Fruit fly (Drosophila melanogaster): ENCODE data around the gene CG15725.
A peak's percentile ranks its signal among the peaks of the same experiment; 100 is the strongest.

The CG15725 gene

dm6 chrX:12735478-12736428 is 30.1 kb downstream of the CG15725 start (continued):
- TF ChIP-seq Ets21C (GFP tag; optimal IDR thresholded peaks at IDR 0.05) (peak; percentile 94), CG16779 (tag; optimal IDR thresholded peaks at IDR 0.05) (peak; percentile 86), CG6792 (GFP tag; optimal IDR thresholded peaks at IDR 0.05) (peak; percentile 96), Hr38 (GFP tag; optimal IDR thresholded peaks at IDR 0.05) (no peak), svp (GFP tag) (peak; percentile 96), fkh (GFP tag; optimal IDR thresholded peaks at IDR 0.05) (peak; percentile 77), CG32006 (GFP tag; optimal IDR thresholded peaks at IDR 0.05) (peak; percentile 98), Eip93F (GFP tag; optimal IDR thresholded peaks at IDR 0.05) (peak; percentile 90), CG8319 (GFP tag; optimal IDR thresholded peaks at IDR 0.05) (peak; percentile 90), Hr39 (GFP tag; optimal IDR thresholded peaks at IDR 0.05) (peak; percentile 96), pdm3 (GFP tag; optimal IDR thresholded peaks at IDR 0.05) (peak; percentile 97), CG11762 (GFP tag; optimal IDR thresholded peaks at IDR 0.05; ENCODE audit: insufficient read depth) (peak; percentile 95), CG11294 (GFP tag; IDR thresholded peaks at IDR 0.05) (peak; percentile 77; the same call in 1 of the 2 replicates), ss (GFP tag; optimal IDR thresholded peaks at IDR 0.05) (peak; percentile 82 to 95), Hr4 (GFP tag; optimal IDR thresholded peaks at IDR 0.05) (peak; percentile 93), Ets96B (tag; optimal IDR thresholded peaks at IDR 0.05) (peak; percentile 86), CG1621 (tag; optimal IDR thresholded peaks at IDR 0.05) (peak; percentile 55), CG8119 (GFP tag; IDR thresholded peaks at IDR 0.05) (peak; percentile 74; the same call in 2 of the 3 replicates), CG11902 (GFP tag; optimal IDR thresholded peaks at IDR 0.05) (peak; percentile 95), CG6276 (GFP tag; optimal IDR thresholded peaks at IDR 0.05) (peak; percentile 81), CG4318 (GFP tag; optimal IDR thresholded peaks at IDR 0.05) (peak; percentile 95), achi (GFP tag; optimal IDR thresholded peaks at IDR 0.05) (peak; percentile 93), cyc (GFP tag; optimal IDR thresholded peaks at IDR 0.05) (peak; percentile 96), CG34406 (GFP tag; optimal IDR thresholded peaks at IDR 0.05) (peak; percentile 95), CG6808 (GFP tag; optimal IDR thresholded peaks at IDR 0.05) (peak; percentile 97), Met (GFP tag; optimal IDR thresholded peaks at IDR 0.05) (peak; percentile 97), Eip75B (GFP tag; optimal IDR thresholded peaks at IDR 0.05) (peak; percentile 95), CG10631 (GFP tag; optimal IDR thresholded peaks at IDR 0.05) (peak; percentile 96), CG9139 (GFP tag; optimal IDR thresholded peaks at IDR 0.05) (peak; percentile 54), Smox (GFP tag; optimal IDR thresholded peaks at IDR 0.05) (peak; percentile 95), CG6854 (GFP tag; optimal IDR thresholded peaks at IDR 0.05) (peak; percentile 90), salr (GFP tag; optimal IDR thresholded peaks at IDR 0.05) (peak; percentile 79 to 95), CG7368 (GFP tag; optimal IDR thresholded peaks at IDR 0.05) (peak; percentile 85)

dm6 chrX:12737057-12737734 is 31.5 kb downstream of the CG15725 start:
- TF ChIP-seq cyc (GFP tag; optimal IDR thresholded peaks at IDR 0.05) (peak; percentile 15), CG31627 (GFP tag; optimal IDR thresholded peaks at IDR 0.05) (no peak), Ets21C (GFP tag; optimal IDR thresholded peaks at IDR 0.05) (no peak), topi (GFP tag; optimal IDR thresholded peaks at IDR 0.05) (peak; percentile 43), fkh (GFP tag; optimal IDR thresholded peaks at IDR 0.05) (peak; percentile 68), CG6276 (GFP tag; optimal IDR thresholded peaks at IDR 0.05) (peak; percentile 93), Eip78C (GFP tag) (peak; percentile 79), CG11294 (GFP tag; IDR thresholded peaks at IDR 0.05) (peak; percentile 39; the same call in 1 of the 2 replicates), CG16779 (tag; optimal IDR thresholded peaks at IDR 0.05) (peak; percentile 86), Eip93F (GFP tag; optimal IDR thresholded peaks at IDR 0.05) (peak; percentile 67), CG34406 (GFP tag; optimal IDR thresholded peaks at IDR 0.05) (peak; percentile 62), salr (GFP tag; optimal IDR thresholded peaks at IDR 0.05) (peak; percentile 74 to 88), CG8319 (GFP tag; optimal IDR thresholded peaks at IDR 0.05) (peak; percentile 49), CG4318 (GFP tag; optimal IDR thresholded peaks at IDR 0.05) (no peak), Eip75B (GFP tag; optimal IDR thresholded peaks at IDR 0.05) (peak; percentile 78), CG7368 (GFP tag; optimal IDR thresholded peaks at IDR 0.05) (peak; percentile 8), Sox15 (GFP tag; optimal IDR thresholded peaks at IDR 0.05) (no peak), Gug (GFP tag; IDR thresholded peaks at IDR 0.05) (peak; percentile 76), esn (GFP tag; optimal IDR thresholded peaks at IDR 0.05) (peak; percentile 12), Hr38 (GFP tag; optimal IDR thresholded peaks at IDR 0.05) (no peak), OdsH (GFP tag; optimal IDR thresholded peaks at IDR 0.05) (peak; percentile 62), CG3919 (GFP tag; optimal IDR thresholded peaks at IDR 0.05) (peak; percentile 62), lz (GFP tag; optimal IDR thresholded peaks at IDR 0.05) (no peak), acj6 (GFP tag; optimal IDR thresholded peaks at IDR 0.05) (no peak), CG8119 (GFP tag; IDR thresholded peaks at IDR 0.05) (peak; percentile 94), ss (GFP tag; optimal IDR thresholded peaks at IDR 0.05) (peak; percentile 98), pdm3 (GFP tag; optimal IDR thresholded peaks at IDR 0.05) (peak; percentile 72), CG8632 (GFP tag; optimal IDR thresholded peaks at IDR 0.05) (peak; percentile 66), Ets96B (tag; optimal IDR thresholded peaks at IDR 0.05) (peak; percentile 85), CG6792 (GFP tag; optimal IDR thresholded peaks at IDR 0.05) (peak; percentile 58)

Data from whole organism, prepupa.